Fruit fly (Drosophila melanogaster) whole organism, embryonic: ENCODE data around the gene CG6569.

Experiments
- CG10209 ChIP-seq: fragments of 200-800 bp; sonication (Bioruptor generic); optimal IDR thresholded peaks from 3 replicates; lab custom pipeline; 2017; ENCODE audit warnings: missing biosample characterization, mild to moderate bottlenecking, missing genetic modification characterization, missing genetic modification reagents
- CG1024 ChIP-seq: fragments of 200-800 bp; sonication (Bioruptor generic); IDR thresholded peaks from 2 replicates; pipeline ENCODE4 v1.3.6; 2022; ENCODE audit warnings: missing biosample characterization, missing genetic modification characterization
- CG10267 ChIP-seq: fragments of 200-800 bp; sonication (Bioruptor generic); optimal IDR thresholded peaks from 2 replicates; lab custom pipeline; 2018; ENCODE audit warnings: missing biosample characterization, mild to moderate bottlenecking, missing genetic modification characterization, moderate library complexity
- CG10274 ChIP-seq: fragments of 200-800 bp; sonication (Bioruptor generic); optimal IDR thresholded peaks from 3 replicates; lab custom pipeline; 2017; ENCODE audit warnings: missing biosample characterization, mild to moderate bottlenecking, missing genetic modification characterization
- CG12071 ChIP-seq: fragments of 200-800 bp; sonication (Bioruptor generic); optimal IDR thresholded peaks from 3 replicates; lab custom pipeline; 2018; ENCODE audit warnings: missing biosample characterization, mild to moderate bottlenecking, missing genetic modification characterization
- CG13775 ChIP-seq: fragments of 200-800 bp; sonication (Bioruptor generic); optimal IDR thresholded peaks from 3 replicates; lab custom pipeline; 2017; ENCODE audit warnings: missing biosample characterization, mild to moderate bottlenecking, missing genetic modification characterization
- CG14965 ChIP-seq: fragments of 200-800 bp; sonication (Bioruptor generic); optimal IDR thresholded peaks from 2 replicates; lab custom pipeline; 2016; ENCODE audit warnings: missing biosample characterization, missing genetic modification characterization, borderline replicate concordance
- CG16863 ChIP-seq: fragments of 200-800 bp; sonication (Bioruptor generic); optimal IDR thresholded peaks from 3 replicates; lab custom pipeline; 2016; ENCODE audit warnings: missing biosample characterization, missing genetic modification characterization
- CG17328 ChIP-seq: fragments of 200-800 bp; sonication (Bioruptor generic); IDR thresholded peaks from 2 replicates; pipeline ENCODE4 v1.3.6; 2022; ENCODE audit warnings: missing biosample characterization, missing genetic modification characterization
- CG17385 ChIP-seq: fragments of 200-800 bp; sonication (Bioruptor generic); optimal IDR thresholded peaks from 3 replicates; lab custom pipeline; 2018; ENCODE audit warnings: missing biosample characterization, mild to moderate bottlenecking, missing genetic modification characterization
- CG17802 ChIP-seq: fragments of 200-800 bp; sonication (Bioruptor generic); optimal IDR thresholded peaks from 2 replicates; lab custom pipeline; 2018; ENCODE audit warnings: missing biosample characterization, mild to moderate bottlenecking, missing genetic modification characterization, moderate library complexity
- CG17829 ChIP-seq: fragments of 200-800 bp; optimal IDR thresholded peaks from 2 replicates; lab custom pipeline; 2019; ENCODE audit warnings: missing biosample characterization, mild to moderate bottlenecking, missing genetic modification characterization, moderate library complexity
- CG17912 ChIP-seq: fragments of 200-800 bp; sonication (Bioruptor generic); optimal IDR thresholded peaks from 2 replicates; lab custom pipeline; 2018; ENCODE audit warnings: missing biosample characterization, mild to moderate bottlenecking, missing genetic modification characterization
- CG18619 ChIP-seq: fragments of 200-800 bp; sonication (Bioruptor generic); optimal IDR thresholded peaks from 3 replicates; lab custom pipeline; 2017; ENCODE audit warnings: missing biosample characterization, mild to moderate bottlenecking, missing genetic modification characterization
- CG34224 ChIP-seq: fragments of 200-800 bp; sonication (Bioruptor generic); IDR thresholded peaks from 3 replicates; pipeline ENCODE4 v1.3.6; 2022; ENCODE audit warnings: missing biosample characterization, missing genetic modification characterization; ENCODE audit not compliant: partially characterized antibody
- CG8281 ChIP-seq: fragments of 200-800 bp; sonication (Bioruptor generic); optimal IDR thresholded peaks from 2 replicates; lab custom pipeline; 2018; ENCODE audit warnings: missing biosample characterization, mild to moderate bottlenecking, missing genetic modification characterization, moderate library complexity
- CG8290 ChIP-seq, 3 experiments: fragments of 200-800 bp; sonication (Bioruptor generic); optimal IDR thresholded peaks; 2 replicates each; lab custom pipeline; 2016 to 2019; ENCODE audit warnings: missing biosample characterization in 3 of 3, missing genetic modification characterization in 3 of 3, mild to moderate bottlenecking in 2 of 3, moderate library complexity in 1 of 3
- CG9215 ChIP-seq: fragments of 200-800 bp; sonication (Bioruptor generic); IDR thresholded peaks from 2 replicates; pipeline ENCODE4 v1.3.6; 2022; ENCODE audit warnings: missing biosample characterization, missing genetic modification characterization
- CG9437 ChIP-seq: fragments of 200-800 bp; sonication (Bioruptor generic); optimal IDR thresholded peaks from 2 replicates; lab custom pipeline; 2018; ENCODE audit warnings: missing biosample characterization, mild to moderate bottlenecking, missing genetic modification characterization
- CG9876 ChIP-seq: fragments of 200-800 bp; sonication (Bioruptor generic); optimal IDR thresholded peaks from 2 replicates; lab custom pipeline; 2016; ENCODE audit warnings: missing biosample characterization, missing genetic modification characterization
- CoRest ChIP-seq: fragments of 200-800 bp; sonication (Bioruptor generic); optimal IDR thresholded peaks from 3 replicates; lab custom pipeline; 2018; ENCODE audit warnings: missing biosample characterization, mild to moderate bottlenecking, missing genetic modification characterization, moderate library complexity
- Dp ChIP-seq: fragments of 200-800 bp; sonication (Bioruptor generic); optimal IDR thresholded peaks from 2 replicates; lab custom pipeline; 2018; ENCODE audit warnings: missing biosample characterization, mild to moderate bottlenecking, missing genetic modification characterization, moderate library complexity
- Dref ChIP-seq: fragments of 200-800 bp; sonication (Bioruptor generic); IDR thresholded peaks from 2 replicates; pipeline ENCODE4 v1.3.6; 2022; ENCODE audit warnings: missing biosample characterization, missing genetic modification characterization
- E2f1 ChIP-seq: fragments of 200-800 bp; sonication (Bioruptor generic); IDR thresholded peaks from 2 replicates; pipeline ENCODE4 v1.3.6; 2022; ENCODE audit warnings: missing biosample characterization, missing genetic modification characterization
- Fer2 ChIP-seq: fragments of 200-800 bp; sonication (Bioruptor generic); optimal IDR thresholded peaks from 2 replicates; lab custom pipeline; 2018; ENCODE audit warnings: missing biosample characterization, mild to moderate bottlenecking, missing genetic modification characterization, moderate library complexity
- Fer3 ChIP-seq: fragments of 200-800 bp; sonication (Bioruptor generic); optimal IDR thresholded peaks from 2 replicates; lab custom pipeline; 2018; ENCODE audit warnings: missing biosample characterization, mild to moderate bottlenecking, missing genetic modification characterization, moderate library complexity
- Gsc ChIP-seq: fragments of 200-800 bp; sonication (Bioruptor generic); IDR thresholded peaks from 2 replicates; pipeline ENCODE4 v1.3.6; 2022; ENCODE audit warnings: missing biosample characterization, missing genetic modification characterization
- Hand ChIP-seq: fragments of 200-800 bp; sonication (Bioruptor generic); optimal IDR thresholded peaks from 2 replicates; lab custom pipeline; 2017; ENCODE audit warnings: mild to moderate bottlenecking, missing biosample characterization, missing genetic modification reagents, missing genetic modification characterization
- Hr51 ChIP-seq, 2 experiments: fragments of 200-800 bp; sonication (Bioruptor generic); optimal IDR thresholded peaks; 2 replicates in 1 of 2; 3 replicates in 1 of 2; lab custom pipeline; 2016 to 2018; ENCODE audit warnings: missing biosample characterization in 2 of 2, missing genetic modification characterization in 2 of 2, mild to moderate bottlenecking in 1 of 2, moderate library complexity in 1 of 2
- Lhr ChIP-seq: fragments of 200-800 bp; sonication (Bioruptor generic); optimal IDR thresholded peaks from 3 replicates; lab custom pipeline; 2017; ENCODE audit warnings: mild to moderate bottlenecking, missing biosample characterization, missing genetic modification reagents, missing genetic modification characterization
- Sox100B ChIP-seq: fragments of 200-800 bp; sonication (Bioruptor generic); optimal IDR thresholded peaks from 3 replicates; lab custom pipeline; 2018; ENCODE audit warnings: missing biosample characterization, mild to moderate bottlenecking, missing genetic modification characterization
- Spps ChIP-seq: fragments of 200-800 bp; sonication (Bioruptor generic); optimal IDR thresholded peaks from 2 replicates; lab custom pipeline; 2018; ENCODE audit warnings: missing biosample characterization, mild to moderate bottlenecking, missing genetic modification characterization
- ato ChIP-seq: fragments of 200-800 bp; sonication (Bioruptor generic); IDR thresholded peaks from 2 replicates; pipeline ENCODE4 v1.3.6; 2022; ENCODE audit warnings: missing biosample characterization, missing genetic modification characterization; ENCODE audit not compliant: partially characterized antibody
- bowl ChIP-seq: fragments of 200-800 bp; sonication (Bioruptor generic); IDR thresholded peaks from 2 replicates; pipeline ENCODE4 v1.3.6; 2022; ENCODE audit warnings: missing biosample characterization, missing genetic modification characterization
- chif ChIP-seq, 2 experiments: fragments of 200-800 bp; sonication (Bioruptor generic); optimal IDR thresholded peaks; 3 replicates each; lab custom pipeline; 2016; ENCODE audit warnings: missing biosample characterization in 2 of 2, missing genetic modification characterization in 2 of 2
- corto ChIP-seq: fragments of 200-800 bp; sonication (Bioruptor generic); optimal IDR thresholded peaks from 2 replicates; lab custom pipeline; 2016; ENCODE audit warnings: missing biosample characterization, mild to moderate bottlenecking, missing genetic modification characterization, moderate library complexity
- crc ChIP-seq: fragments of 200-800 bp; sonication (Bioruptor generic); optimal IDR thresholded peaks from 2 replicates; lab custom pipeline; 2016; ENCODE audit warnings: missing biosample characterization, missing genetic modification characterization
- dysf ChIP-seq: fragments of 200-800 bp; sonication (Bioruptor generic); IDR thresholded peaks from 3 replicates; pipeline ENCODE4 v1.3.6; 2022; ENCODE audit warnings: missing biosample characterization, missing genetic modification characterization
- eve ChIP-seq, 2 experiments: fragments of >200 bp; optimal IDR thresholded peaks; 2 replicates each; lab custom pipeline; 2017; ENCODE audit warnings: missing biosample characterization in 2 of 2, missing genetic modification characterization in 2 of 2
- lbe ChIP-seq: fragments of 200-800 bp; sonication (Bioruptor generic); optimal IDR thresholded peaks from 2 replicates; lab custom pipeline; 2016; ENCODE audit warnings: missing biosample characterization, mild to moderate bottlenecking, missing genetic modification characterization
- lilli ChIP-seq: fragments of 200-800 bp; sonication (Bioruptor generic); optimal IDR thresholded peaks from 3 replicates; lab custom pipeline; 2016; ENCODE audit warnings: missing biosample characterization, missing genetic modification characterization
- lola ChIP-seq, 3 experiments: fragments of >200 bp in 2 of 3; fragments of 200-800 bp in 1 of 3; sonication (Bioruptor generic) in 1 of 3; optimal IDR thresholded peaks; 2 replicates each; lab custom pipeline; 2017 to 2019; ENCODE audit warnings: missing biosample characterization in 3 of 3, missing genetic modification characterization in 3 of 3, mild to moderate bottlenecking in 1 of 3, moderate library complexity in 1 of 3
- nerfin-1 ChIP-seq: fragments of 200-800 bp; sonication (Bioruptor generic); optimal IDR thresholded peaks from 3 replicates; lab custom pipeline; 2019; ENCODE audit warnings: missing biosample characterization, mild to moderate bottlenecking, missing genetic modification characterization, moderate library complexity
- odd ChIP-seq: fragments of 200-800 bp; sonication (Bioruptor generic); optimal IDR thresholded peaks from 2 replicates; lab custom pipeline; 2017; ENCODE audit warnings: missing biosample characterization, mild to moderate bottlenecking, missing genetic modification characterization
- phol ChIP-seq: fragments of 200-800 bp; sonication (Bioruptor generic); optimal IDR thresholded peaks from 3 replicates; lab custom pipeline; 2018; ENCODE audit warnings: missing biosample characterization, mild to moderate bottlenecking, missing genetic modification characterization, moderate library complexity
- pum ChIP-seq: fragments of 200-800 bp; sonication (Bioruptor generic); optimal IDR thresholded peaks from 2 replicates; lab custom pipeline; 2016; ENCODE audit warnings: missing biosample characterization, missing genetic modification characterization
- row ChIP-seq: fragments of 200-800 bp; sonication (Bioruptor generic); IDR thresholded peaks from 3 replicates; pipeline ENCODE4 v1.3.6; 2022; ENCODE audit warnings: missing biosample characterization, missing genetic modification characterization
- unpg ChIP-seq: fragments of 200-800 bp; sonication (Bioruptor generic); optimal IDR thresholded peaks from 3 replicates; lab custom pipeline; 2018; ENCODE audit warnings: missing biosample characterization, mild to moderate bottlenecking, missing genetic modification characterization, moderate library complexity
- zfh1 ChIP-seq: fragments of 200-800 bp; sonication (Bioruptor generic); IDR thresholded peaks from 3 replicates; pipeline ENCODE4 v1.3.6; 2022; ENCODE audit warnings: missing biosample characterization, missing genetic modification characterization

The CG6569 gene

DNA sequence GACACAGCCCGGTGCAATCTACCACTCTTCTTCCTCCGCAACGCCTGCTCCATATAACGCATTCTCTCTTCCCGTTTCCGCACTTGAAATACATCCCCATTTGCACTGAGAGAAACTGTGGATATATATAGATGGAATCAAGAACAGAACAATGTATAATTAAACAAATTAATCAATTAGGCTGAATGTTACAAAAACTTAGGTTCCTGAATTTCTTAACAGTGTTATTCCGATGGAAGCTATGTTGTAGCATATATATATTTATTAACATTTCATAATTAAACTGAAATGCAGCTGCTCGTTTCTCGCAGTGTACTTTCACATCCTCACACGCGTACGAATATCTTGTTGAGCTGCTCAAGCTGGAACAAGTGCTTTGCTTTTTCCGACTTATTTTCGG, 8.2 kb downstream of the CG6569 start (continued):
- TF ChIP-seq CoRest (peak; percentile 52), Gsc (no peak), CG9437 (GFP tag; lab: Kevin White, UChicago) (peak; percentile 40), E2f1 (GFP tag; lab: Robert Waterston, UW) (peak; percentile 39; the same call in 1 of the 2 replicates), CG12071 (no peak), lola (GFP tag; optimal IDR thresholded peaks at IDR 0.05; lab: Kevin White, UChicago) (peak in 1 of 3 experiments; percentile 75), Fer3 (tag; lab: Kevin White, UChicago) (no peak), eve (GFP tag; optimal IDR thresholded peaks at IDR 0.05; lab: Kevin White, UChicago) (peak in 1 of 2 experiments; percentile 70), CG18619 (peak; percentile 38), Sox100B (peak; percentile 38), CG1024 (no peak), CG13775 (GFP tag; lab: Kevin White, UChicago) (peak; percentile 36), CG17829 (tag; lab: Kevin White, UChicago) (peak; percentile 79), CG16863 (GFP tag; lab: Kevin White, UChicago) (no peak), ato (GFP tag; lab: Robert Waterston, UW) (no peak), bowl (GFP tag; lab: Robert Waterston, UW) (no peak), CG17385 (GFP tag; lab: Kevin White, UChicago) (peak; percentile 41), Dp (GFP tag; lab: Kevin White, UChicago) (no peak), nerfin-1 (tag; lab: Kevin White, UChicago) (peak; percentile 46), CG10209 (GFP tag; lab: Kevin White, UChicago) (peak; percentile 41), CG17912 (no peak), CG8290 (GFP tag; optimal IDR thresholded peaks at IDR 0.05; lab: Kevin White, UChicago) (no peak), CG8290 (tag; optimal IDR thresholded peaks at IDR 0.05; lab: Kevin White, UChicago) (no peak), corto (GFP tag; lab: Kevin White, UChicago) (peak; percentile 93), dysf (GFP tag; lab: Robert Waterston, UW) (0 out of 3 replicates have a peak, but pooled peaks have one; percentile 47), lilli (GFP tag; lab: Kevin White, UChicago) (peak; percentile 51), CG8281 (tag; lab: Kevin White, UChicago) (no peak), CG34224 (GFP tag; lab: Robert Waterston, UW) (no peak), Lhr (GFP tag; lab: Kevin White, UChicago) (peak; percentile 8), Hr51 (GFP tag; optimal IDR thresholded peaks at IDR 0.05; lab: Kevin White, UChicago) (peak; percentile 9 to 35), CG10267 (tag; lab: Kevin White, UChicago) (peak; percentile 47), CG17328 (GFP tag; lab: Robert Waterston, UW) (peak; percentile 53; the same call in 1 of the 2 replicates), Hand (GFP tag; lab: Kevin White, UChicago) (no peak), phol (tag; lab: Kevin White, UChicago) (peak; percentile 63), Spps (peak; percentile 37), zfh1 (GFP tag; lab: Robert Waterston, UW) (peak; percentile 63; the same call in 1 of the 3 replicates), unpg (GFP tag; lab: Kevin White, UChicago) (peak; percentile 57), Dref (GFP tag; lab: Robert Waterston, UW) (no peak), CG10274 (GFP tag; lab: Kevin White, UChicago) (no peak), pum (peak; percentile 26), Fer2 (tag; lab: Kevin White, UChicago) (no peak), crc (GFP tag; lab: Kevin White, UChicago) (peak; percentile 28), chif (GFP tag; optimal IDR thresholded peaks at IDR 0.05; lab: Kevin White, UChicago) (peak; percentile 22 to 66), CG17802 (tag; lab: Kevin White, UChicago) (peak; percentile 8), CG9876 (GFP tag; lab: Kevin White, UChicago) (no peak), odd (GFP tag; lab: Kevin White, UChicago) (no peak), CG9215 (GFP tag; lab: Robert Waterston, UW) (no peak), row (GFP tag; lab: Robert Waterston, UW) (peak; percentile 64), lbe (GFP tag; lab: Kevin White, UChicago) (peak; percentile 87), CG14965 (GFP tag; lab: Kevin White, UChicago) (no peak)
